Fruit fly (Drosophila melanogaster) whole organism, prepupa: ENCODE measurements around the gene CG9536.

Source experiments
- Blimp-1 ChIP-seq: fragments of 200-800 bp; sonication (Bioruptor generic); optimal IDR thresholded peaks from 3 replicates; lab custom pipeline; 2017; ENCODE audit warnings: missing biosample characterization, missing genetic modification characterization, mild to moderate bottlenecking, moderate library complexity, missing genetic modification reagents
- CG3032 ChIP-seq: fragments of 200-800 bp; optimal IDR thresholded peaks from 2 replicates; lab custom pipeline; 2019; ENCODE audit warnings: missing biosample characterization, mild to moderate bottlenecking, missing genetic modification characterization, moderate library complexity
- CG6854 ChIP-seq: fragments of 200-800 bp; sonication (Bioruptor generic); optimal IDR thresholded peaks from 2 replicates; lab custom pipeline; 2017; ENCODE audit warnings: missing biosample characterization, mild to moderate bottlenecking, missing genetic modification characterization
- CG8119 ChIP-seq: fragments of 200-800 bp; sonication (Bioruptor generic); IDR thresholded peaks from 3 replicates; pipeline ENCODE4 v1.3.6; 2022; ENCODE audit warnings: missing biosample characterization, missing genetic modification characterization
- Eip78C ChIP-seq: fragments of 200-800 bp; sonication (Bioruptor generic); peaks from one replicate; lab custom pipeline; 2016; ENCODE audit warnings: missing biosample characterization, missing genetic modification characterization
- Hr38 ChIP-seq: sonication (Bioruptor generic); optimal IDR thresholded peaks from 2 replicates; lab custom pipeline; 2016; ENCODE audit warnings: missing biosample characterization, missing genetic modification characterization
- Lpt ChIP-seq: fragments of 200-800 bp; sonication (Bioruptor generic); optimal IDR thresholded peaks from 3 replicates; lab custom pipeline; 2016; ENCODE audit warnings: missing biosample characterization, missing genetic modification characterization
- Sox102F ChIP-seq: fragments of 200-800 bp; sonication (Bioruptor generic); optimal IDR thresholded peaks from 2 replicates; lab custom pipeline; 2016; ENCODE audit warnings: missing biosample characterization, mild to moderate bottlenecking, missing genetic modification characterization
- achi ChIP-seq: fragments of 200-800 bp; sonication (Bioruptor generic); optimal IDR thresholded peaks from 3 replicates; lab custom pipeline; 2016; ENCODE audit warnings: missing biosample characterization, missing genetic modification characterization
- dsx ChIP-seq: fragments of 200-800 bp; optimal IDR thresholded peaks from 3 replicates; lab custom pipeline; 2019; ENCODE audit warnings: missing biosample characterization, mild to moderate bottlenecking, missing genetic modification characterization, moderate library complexity; ENCODE audit not compliant: poor library complexity, severe bottlenecking
- eg ChIP-seq: fragments of 200-800 bp; sonication (Bioruptor generic); IDR thresholded peaks from 3 replicates; pipeline ENCODE4 v1.3.6; 2022; ENCODE audit warnings: missing biosample characterization, missing genetic modification characterization
- esn ChIP-seq: fragments of 200-800 bp; sonication (Bioruptor generic); optimal IDR thresholded peaks from 2 replicates; lab custom pipeline; 2016; ENCODE audit warnings: missing biosample characterization, mild to moderate bottlenecking, missing genetic modification characterization, moderate library complexity
- pdm3 ChIP-seq: fragments of 200-800 bp; sonication (Bioruptor generic); optimal IDR thresholded peaks from 3 replicates; lab custom pipeline; 2016; ENCODE audit warnings: missing biosample characterization, missing genetic modification characterization

- TF ChIP-seq achi (GFP tag; lab: Kevin White, UChicago) (no peak), CG6854 (GFP tag; lab: Kevin White, UChicago) (no peak), dsx (GFP tag; lab: Kevin White, UChicago) (no peak), esn (GFP tag; lab: Kevin White, UChicago) (no peak), CG8119 (GFP tag; lab: Robert Waterston, UW) (peak; percentile 54; the same call in 2 of the 3 replicates), Sox102F (GFP tag; lab: Kevin White, UChicago) (no peak), Hr38 (no peak), pdm3 (GFP tag; lab: Kevin White, UChicago) (no peak), CG3032 (no peak), eg (GFP tag; lab: Robert Waterston, UW) (peak; percentile 67; the same call in 2 of the 3 replicates), Blimp-1 (GFP tag; lab: Kevin White, UChicago) (no peak), Eip78C (GFP tag; lab: Kevin White, UChicago) (no peak), Lpt (no peak)
Measured at dm6 chr2L:6502887-6503723, 26.3 kb upstream of the CG9536 start.
